Fruit fly (Drosophila melanogaster) Kc167 (cell line): Measurements from ENCODE around the gene Exn.

ENCODE experiments used
- insv ChIP-seq: fragments of >200 bp; optimal IDR thresholded peaks from 3 replicates; lab custom pipeline; 2018; ENCODE audit warnings: missing external identifiers
- ttk ChIP-seq: sonication (Bioruptor generic); optimal IDR thresholded peaks from 2 replicates; lab custom pipeline; 2017; ENCODE audit warnings: missing external identifiers

DNA sequence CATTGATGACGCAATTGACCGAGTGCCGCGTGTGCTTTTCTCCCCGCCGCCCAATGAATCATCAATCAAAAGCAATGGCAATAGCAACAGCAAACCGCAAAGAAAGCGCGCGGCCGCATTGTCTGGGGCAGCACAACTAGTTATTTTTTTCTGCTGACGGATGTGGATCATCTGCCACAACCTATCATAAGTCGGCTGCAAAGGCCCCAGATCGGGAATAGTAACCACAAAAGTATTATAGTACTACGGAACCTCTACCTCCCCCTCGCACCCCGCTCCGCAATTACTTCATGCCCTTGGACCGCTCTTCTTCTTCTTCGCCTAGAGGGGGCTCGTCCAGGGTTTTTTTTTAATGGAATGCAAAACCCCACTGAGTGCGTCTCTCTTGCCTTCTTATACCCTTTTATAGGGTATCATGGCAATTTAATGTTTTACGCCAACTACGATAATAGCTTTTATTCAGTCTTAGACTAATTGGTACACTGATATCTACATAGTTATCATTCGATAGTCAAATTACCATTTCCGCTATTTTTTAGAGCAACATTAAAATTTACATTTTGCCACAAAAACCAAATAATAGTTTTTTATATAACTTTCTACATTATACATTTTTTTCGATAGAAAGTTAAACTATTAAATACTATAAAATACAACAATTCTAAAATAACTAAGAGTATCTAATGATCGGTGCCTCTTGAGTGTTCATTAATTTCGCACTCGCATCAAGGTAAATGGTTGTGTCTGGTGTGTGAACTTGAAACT, 13.6 kb upstream of the Exn start:
- no peak for TF ChIP-seq ttk (lab: Kevin White, UChicago)
- no peak for TF ChIP-seq insv (lab: Kevin White, UChicago)
